Worm (Caenorhabditis elegans) whole organism, L4 larva: ENCODE measurements around the gene srh-36.

Experiments
- dve-1 ChIP-seq: sonication (generic microtip); optimal IDR thresholded peaks from 2 replicates; lab custom pipeline; 2017; ENCODE audit warnings: antibody characterized with exemption, mild to moderate bottlenecking, missing genetic modification characterization, missing compliant biosample characterization; ENCODE audit not compliant: insufficient read depth
- fkh-10 ChIP-seq: fragments of 150-350 bp; optimal IDR thresholded peaks from 2 replicates; lab custom pipeline; 2014; ENCODE audit warnings: missing biosample characterization, missing genetic modification reagents, missing genetic modification characterization
- lin-15B ChIP-seq: fragments of 150-350 bp; sonication (generic microtip); optimal IDR thresholded peaks from 3 replicates; lab custom pipeline; 2014; ENCODE audit warnings: missing biosample characterization, missing genetic modification characterization
- mdl-1 ChIP-seq, 2 experiments: fragments of 150-350 bp in 1 of 2; sonication (generic microtip) in 1 of 2; optimal IDR thresholded peaks; 2 replicates each; lab custom pipeline; 2014 to 2017; ENCODE audit warnings: missing biosample characterization in 2 of 2, missing genetic modification characterization in 2 of 2
- nhr-48 ChIP-seq: sonication (generic microtip); optimal IDR thresholded peaks from 2 replicates; lab custom pipeline; 2016; ENCODE audit warnings: mild to moderate bottlenecking, missing genetic modification characterization, missing compliant biosample characterization
- php-3 ChIP-seq: fragments of 200-800 bp; sonication (Bioruptor generic); IDR thresholded peaks from 2 replicates; pipeline ENCODE4 v1.3.6; 2022; ENCODE audit warnings: missing genetic modification reagents, missing genetic modification characterization, missing compliant biosample characterization
- set-16 ChIP-seq: fragments of 200-800 bp; sonication (Bioruptor generic); IDR thresholded peaks from 2 replicates; pipeline ENCODE4 v1.3.6; 2022; ENCODE audit warnings: missing genetic modification reagents, missing genetic modification characterization, missing compliant biosample characterization
- skn-1 ChIP-seq: fragments of 150-350 bp; optimal IDR thresholded peaks from 2 replicates; lab custom pipeline; 2014; ENCODE audit warnings: missing biosample characterization, missing genetic modification characterization
- snpc-4 ChIP-seq: fragments of 150-350 bp; optimal IDR thresholded peaks from 2 replicates; lab custom pipeline; 2014; ENCODE audit warnings: missing biosample characterization, missing genetic modification characterization
- unc-39 ChIP-seq: sonication (generic microtip); optimal IDR thresholded peaks from 2 replicates; lab custom pipeline; 2017; ENCODE audit warnings: missing biosample characterization, missing genetic modification characterization
- unc-62 ChIP-seq, 3 experiments: fragments of 150-350 bp in 1 of 3; sonication (generic microtip); optimal IDR thresholded peaks in 2 of 3; peaks in 1 of 3; 1 replicate in 1 of 3; 2 replicates in 2 of 3; lab custom pipeline; 2014 to 2017; ENCODE audit warnings: missing biosample characterization in 3 of 3, missing genetic modification characterization in 3 of 3, missing genetic modification reagents in 3 of 3, missing genotype in 1 of 3

DNA sequence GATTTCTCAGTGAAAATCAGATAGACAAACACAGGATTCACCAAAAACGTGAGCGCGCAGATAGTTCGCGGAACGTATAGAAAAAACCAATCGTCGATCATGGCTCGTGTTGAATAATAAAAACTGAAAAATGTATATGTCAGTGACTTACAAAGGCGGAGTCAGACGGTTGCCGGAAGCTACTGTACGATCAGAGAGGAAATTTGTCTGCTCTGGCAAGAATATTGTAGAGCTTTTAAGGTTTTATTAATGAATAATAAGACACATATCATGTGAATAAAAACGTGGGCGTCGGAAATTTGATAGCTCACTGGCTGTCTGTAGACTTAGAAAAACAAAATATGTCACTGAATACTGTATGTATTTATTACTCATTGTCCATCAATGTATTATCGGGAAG is 34.0 kb upstream of the srh-36 start, which contains the start of gene srj-57:
- TF ChIP-seq php-3 (GFP tag; lab: Robert Waterston, UW): no peak
- TF ChIP-seq unc-39 (tag; lab: Kevin White, UChicago): no peak
- TF ChIP-seq fkh-10 (GFP tag; lab: Kevin White, UChicago): no peak
- TF ChIP-seq unc-62 (GFP tag; optimal IDR thresholded peaks at IDR 0.05 in 1 of 2; lab: Kevin White, UChicago): no peak
- TF ChIP-seq unc-62 (tag; optimal IDR thresholded peaks at IDR 0.05; lab: Kevin White, UChicago): no peak
- TF ChIP-seq skn-1 (tag; lab: Kevin White, UChicago): no peak
- TF ChIP-seq dve-1: no peak
- TF ChIP-seq set-16 (GFP tag; lab: Robert Waterston, UW): no peak
- no peak for TF ChIP-seq lin-15B (tag; lab: Kevin White, UChicago)
- TF ChIP-seq nhr-48 (tag; lab: Kevin White, UChicago): no peak
- TF ChIP-seq snpc-4 (tag; lab: Kevin White, UChicago): no peak
- TF ChIP-seq mdl-1 (tag; optimal IDR thresholded peaks at IDR 0.05; lab: Kevin White, UChicago): no peak
